Worm (Caenorhabditis elegans) whole organism, L2 larva: Measurements from ENCODE around the gene srh-200.

ENCODE experiments used
- F13H6.1 ChIP-seq: sonication (generic microtip); optimal IDR thresholded peaks from 2 replicates; lab custom pipeline; 2016; ENCODE audit warnings: missing genetic modification characterization, missing compliant biosample characterization
- R02D3.7 ChIP-seq: fragments of 150-350 bp; optimal IDR thresholded peaks from 2 replicates; lab custom pipeline; 2014; ENCODE audit warnings: missing biosample characterization, missing genetic modification characterization
- ZK546.5 ChIP-seq: sonication (generic microtip); optimal IDR thresholded peaks from 2 replicates; lab custom pipeline; 2017; ENCODE audit warnings: missing biosample characterization, missing genetic modification characterization
- alr-1 ChIP-seq: fragments of 150-350 bp; optimal IDR thresholded peaks from 2 replicates; lab custom pipeline; 2014; ENCODE audit warnings: missing biosample characterization, missing genetic modification characterization
- aly-2 ChIP-seq: fragments of 150-350 bp; optimal IDR thresholded peaks from 2 replicates; lab custom pipeline; 2014; ENCODE audit warnings: missing biosample characterization, missing genetic modification characterization
- ama-1 ChIP-seq: fragments of 150-350 bp; optimal IDR thresholded peaks from 2 replicates; lab custom pipeline; 2018; ENCODE audit warnings: inconsistent platforms
- ceh-16 ChIP-seq: fragments of 150-350 bp; optimal IDR thresholded peaks from 2 replicates; lab custom pipeline; 2014; ENCODE audit warnings: missing biosample characterization, missing genetic modification characterization
- ceh-82 ChIP-seq: fragments of 150-350 bp; optimal IDR thresholded peaks from 2 replicates; lab custom pipeline; 2014; ENCODE audit warnings: missing biosample characterization, missing genetic modification characterization
- dmd-4 ChIP-seq: sonication (generic microtip); optimal IDR thresholded peaks from 2 replicates; lab custom pipeline; 2017; ENCODE audit warnings: missing biosample characterization, missing genetic modification characterization
- elt-1 ChIP-seq: fragments of 150-350 bp; optimal IDR thresholded peaks from 2 replicates; lab custom pipeline; 2014; ENCODE audit warnings: missing biosample characterization, missing genetic modification characterization
- elt-3 ChIP-seq: sonication (generic microtip); optimal IDR thresholded peaks from 2 replicates; lab custom pipeline; 2017; ENCODE audit warnings: missing biosample characterization, missing genetic modification characterization
- fos-1 ChIP-seq: fragments of 150-350 bp; optimal IDR thresholded peaks from 2 replicates; lab custom pipeline; 2014; ENCODE audit warnings: missing biosample characterization, missing genetic modification characterization
- gmeb-1 ChIP-seq: fragments of 150-350 bp; optimal IDR thresholded peaks from 2 replicates; lab custom pipeline; 2014; ENCODE audit warnings: missing biosample characterization, missing genetic modification characterization
- lin-11 ChIP-seq: fragments of 150-350 bp; sonication (generic microtip); optimal IDR thresholded peaks from 2 replicates; lab custom pipeline; 2014; ENCODE audit warnings: missing biosample characterization, missing genetic modification characterization, inconsistent platforms, mixed read lengths
- lin-39 ChIP-seq: fragments of 150-350 bp; optimal IDR thresholded peaks from 2 replicates; lab custom pipeline; 2014; ENCODE audit warnings: missing biosample characterization, missing genetic modification reagents, missing genetic modification characterization
- lsy-2 ChIP-seq, 2 experiments: fragments of 150-350 bp in 1 of 2; sonication (generic microtip) in 1 of 2; optimal IDR thresholded peaks; 2 replicates each; lab custom pipeline; 2014 to 2017; ENCODE audit warnings: missing biosample characterization in 2 of 2, missing genetic modification characterization in 2 of 2
- mab-5 ChIP-seq: fragments of 150-350 bp; optimal IDR thresholded peaks from 2 replicates; lab custom pipeline; 2014; ENCODE audit warnings: missing biosample characterization, missing genetic modification characterization
- mbf-1 ChIP-seq: sonication (generic microtip); optimal IDR thresholded peaks from 2 replicates; lab custom pipeline; 2017; ENCODE audit warnings: missing biosample characterization, missing genetic modification characterization
- mdl-1 ChIP-seq, 2 experiments: fragments of 150-350 bp in 1 of 2; sonication (generic microtip) in 1 of 2; optimal IDR thresholded peaks; 2 replicates each; lab custom pipeline; 2017; ENCODE audit warnings: missing biosample characterization in 2 of 2, missing genetic modification characterization in 2 of 2
- nhr-10 ChIP-seq: sonication (generic microtip); optimal IDR thresholded peaks from 2 replicates; lab custom pipeline; 2017; ENCODE audit warnings: missing biosample characterization, missing genetic modification characterization
- nhr-11 ChIP-seq: fragments of 150-350 bp; optimal IDR thresholded peaks from 2 replicates; lab custom pipeline; 2014; ENCODE audit warnings: missing biosample characterization, missing genetic modification characterization
- nhr-12 ChIP-seq: fragments of 150-350 bp; optimal IDR thresholded peaks from 2 replicates; lab custom pipeline; 2014; ENCODE audit warnings: missing biosample characterization, missing genetic modification characterization
- nhr-129 ChIP-seq: fragments of 150-350 bp; optimal IDR thresholded peaks from 2 replicates; lab custom pipeline; 2014; ENCODE audit warnings: missing biosample characterization, missing genetic modification characterization
- nhr-23 ChIP-seq: fragments of 150-350 bp; optimal IDR thresholded peaks from 2 replicates; lab custom pipeline; 2014; ENCODE audit warnings: missing biosample characterization, missing genetic modification reagents, missing genetic modification characterization
- nhr-237 ChIP-seq: fragments of 150-350 bp; optimal IDR thresholded peaks from 2 replicates; lab custom pipeline; 2014; ENCODE audit warnings: missing biosample characterization, missing genetic modification characterization
- nhr-25 ChIP-seq: fragments of 150-350 bp; sonication (generic microtip); optimal IDR thresholded peaks from 3 replicates; lab custom pipeline; 2014; ENCODE audit warnings: missing biosample characterization, missing genetic modification characterization
- nhr-6 ChIP-seq: fragments of 150-350 bp; optimal IDR thresholded peaks from 2 replicates; lab custom pipeline; 2014; ENCODE audit warnings: missing biosample characterization, missing genetic modification characterization
- nhr-77 ChIP-seq: fragments of 150-350 bp; optimal IDR thresholded peaks from 2 replicates; lab custom pipeline; 2014; ENCODE audit warnings: missing biosample characterization, missing genetic modification characterization
- peb-1 ChIP-seq: fragments of 150-350 bp; optimal IDR thresholded peaks from 2 replicates; lab custom pipeline; 2014; ENCODE audit warnings: missing biosample characterization, missing genetic modification characterization
- sem-4 ChIP-seq: fragments of 150-350 bp; optimal IDR thresholded peaks from 2 replicates; lab custom pipeline; 2014; ENCODE audit warnings: missing biosample characterization, missing genetic modification reagents, missing genetic modification characterization
- skn-1 ChIP-seq: sonication (generic microtip); optimal IDR thresholded peaks from 2 replicates; lab custom pipeline; 2017; ENCODE audit warnings: missing biosample characterization, missing genetic modification characterization
- sma-3 ChIP-seq: sonication (generic microtip); optimal IDR thresholded peaks from 2 replicates; lab custom pipeline; 2016; ENCODE audit warnings: missing genetic modification reagents, missing genetic modification characterization, missing compliant biosample characterization
- snpc-4 ChIP-seq: fragments of 150-350 bp; optimal IDR thresholded peaks from 2 replicates; lab custom pipeline; 2014; ENCODE audit warnings: missing biosample characterization, missing genetic modification characterization
- unc-39 ChIP-seq: fragments of 150-350 bp; optimal IDR thresholded peaks from 2 replicates; lab custom pipeline; 2014; ENCODE audit warnings: missing biosample characterization, missing genetic modification characterization
- unc-55 ChIP-seq: fragments of 150-350 bp; sonication (generic microtip); optimal IDR thresholded peaks from 3 replicates; lab custom pipeline; 2014; ENCODE audit warnings: missing biosample characterization, missing genetic modification reagents, missing genetic modification characterization
- unc-62 ChIP-seq: fragments of 150-350 bp; optimal IDR thresholded peaks from 2 replicates; lab custom pipeline; 2014; ENCODE audit warnings: missing biosample characterization, missing genetic modification reagents, missing genetic modification characterization
- zag-1 ChIP-seq: fragments of 150-350 bp; optimal IDR thresholded peaks from 2 replicates; lab custom pipeline; 2014; ENCODE audit warnings: missing biosample characterization, missing genetic modification characterization
- ztf-4 ChIP-seq: fragments of 150-350 bp; optimal IDR thresholded peaks from 2 replicates; lab custom pipeline; 2014; ENCODE audit warnings: missing biosample characterization, missing genetic modification characterization

srh-200 gene

DNA sequence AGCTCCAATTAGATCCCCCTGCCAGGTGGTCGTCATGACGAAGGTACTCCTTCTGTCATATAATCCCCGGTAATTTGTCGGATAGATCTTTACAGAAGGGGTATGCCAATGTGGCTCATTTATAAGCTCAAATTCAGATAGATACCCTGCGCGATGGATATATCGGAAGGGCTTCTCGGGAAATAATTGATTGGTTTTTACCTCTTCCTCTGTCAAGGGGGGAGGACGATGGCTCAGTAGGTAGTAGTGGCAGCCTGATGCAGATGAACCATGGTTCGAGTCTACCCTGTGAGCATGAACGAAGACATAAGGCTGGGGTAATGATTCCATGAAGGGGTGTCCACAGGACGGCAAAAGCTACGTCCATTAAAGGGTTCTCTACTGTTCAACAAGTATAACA, 6.3 kb downstream of the srh-200 start:
- TF ChIP-seq lin-11 (tag; lab: Kevin White, UChicago) (no peak), unc-62 (no peak), aly-2 (tag; lab: Kevin White, UChicago) (no peak), peb-1 (tag; lab: Kevin White, UChicago) (no peak), nhr-237 (tag; lab: Kevin White, UChicago) (no peak), R02D3.7 (no peak), sem-4 (tag; lab: Kevin White, UChicago) (no peak), lsy-2 (tag; optimal IDR thresholded peaks at IDR 0.05; lab: Kevin White, UChicago) (no peak), unc-39 (tag; lab: Kevin White, UChicago) (no peak), elt-1 (tag; lab: Kevin White, UChicago) (no peak), nhr-77 (tag; lab: Kevin White, UChicago) (no peak), lin-39 (tag; lab: Kevin White, UChicago) (no peak), fos-1 (tag; lab: Kevin White, UChicago) (no peak), gmeb-1 (no peak), zag-1 (tag; lab: Kevin White, UChicago) (no peak), ceh-16 (tag; lab: Kevin White, UChicago) (no peak), snpc-4 (tag; lab: Kevin White, UChicago) (no peak)

- no peak for TF ChIP-seq dmd-4
- TF ChIP-seq skn-1 = no peak
- no peak for TF ChIP-seq alr-1
- no peak for TF ChIP-seq nhr-10 (tag; lab: Kevin White, UChicago)
- no peak for TF ChIP-seq unc-55 (GFP tag; lab: Kevin White, UChicago)
- no peak for TF ChIP-seq ztf-4 (tag; lab: Kevin White, UChicago)
- TF ChIP-seq peb-1 (tag; lab: Kevin White, UChicago) = no peak
- TF ChIP-seq lsy-2 (tag; optimal IDR thresholded peaks at IDR 0.05; lab: Kevin White, UChicago) = no peak
- no peak for TF ChIP-seq nhr-23 (tag; lab: Kevin White, UChicago)
- TF ChIP-seq elt-3 (tag; lab: Kevin White, UChicago) = no peak
- no peak for TF ChIP-seq nhr-77 (tag; lab: Kevin White, UChicago)
- TF ChIP-seq nhr-129 = no peak
- TF ChIP-seq nhr-11 (tag; lab: Kevin White, UChicago) = no peak
- no peak for TF ChIP-seq mbf-1
- no peak for TF ChIP-seq nhr-12 (tag; lab: Kevin White, UChicago)
- no peak for TF ChIP-seq sma-3
- TF ChIP-seq mab-5 (tag; lab: Kevin White, UChicago) = no peak
- no peak for TF ChIP-seq ZK546.5 (tag; lab: Kevin White, UChicago)
- TF ChIP-seq F13H6.1 (tag; lab: Kevin White, UChicago) = no peak
- no peak for TF ChIP-seq ceh-16 (tag; lab: Kevin White, UChicago)
These were observed 8.0 kb downstream of the srh-200 start, which contains the start of gene str-47 for ce11 chrV:7645454-7645853. TSS of gene str-47 (plus strand) at chrV:7645754.

- TF ChIP-seq dmd-4 (no peak), nhr-12 (tag; lab: Kevin White, UChicago) (no peak), nhr-6 (tag; lab: Kevin White, UChicago) (no peak), nhr-25 (tag; lab: Kevin White, UChicago) (no peak), ama-1 (lab: Kevin White, UChicago) (no peak), mbf-1 (no peak), F13H6.1 (tag; lab: Kevin White, UChicago) (no peak), gmeb-1 (no peak), unc-55 (GFP tag; lab: Kevin White, UChicago) (no peak), ceh-82 (tag; lab: Kevin White, UChicago) (no peak), mdl-1 (tag; optimal IDR thresholded peaks at IDR 0.05; lab: Kevin White, UChicago) (no peak), nhr-129 (no peak)
These were observed 10.1 kb downstream of the srh-200 start, which contains the start of gene F07C4.11 for ce11 chrV:7643416-7643815. TSS of gene F07C4.11 (minus strand) at chrV:7643516.

DNA sequence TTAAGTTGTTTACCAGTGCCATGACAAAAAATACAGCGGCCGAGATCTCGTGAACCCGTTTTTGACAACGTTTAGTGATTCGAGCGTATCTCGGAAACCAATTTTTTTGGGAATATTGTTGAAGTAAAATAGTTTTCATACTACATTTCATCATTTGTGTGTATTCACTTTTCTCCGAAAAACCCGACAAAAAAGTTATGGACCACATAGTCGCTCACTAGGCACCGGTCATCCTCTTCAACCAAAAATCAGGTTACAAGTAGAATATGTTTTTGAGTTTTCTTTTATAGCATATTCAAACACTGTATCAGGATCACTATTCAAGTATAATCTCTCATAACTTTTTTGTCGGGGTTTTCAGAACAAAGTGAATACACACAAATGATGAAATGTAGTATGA, 11.7 kb downstream of the srh-200 start:
- TF ChIP-seq unc-39 (tag; lab: Kevin White, UChicago) = no peak
- TF ChIP-seq aly-2 (tag; lab: Kevin White, UChicago) = no peak
- no peak for TF ChIP-seq nhr-11 (tag; lab: Kevin White, UChicago)
- no peak for TF ChIP-seq unc-55 (GFP tag; lab: Kevin White, UChicago)
